Worm (Caenorhabditis elegans) whole organism, young adult: ENCODE results near the gene ZC443.1.

Source experiments
- B0336.3 ChIP-seq: fragments of 200-800 bp; sonication (Bioruptor generic); IDR thresholded peaks from 2 replicates; pipeline ENCODE4 v1.3.6; 2022; ENCODE audit warnings: missing genetic modification characterization, missing compliant biosample characterization
- F23B12.7 ChIP-seq: sonication (generic microtip); optimal IDR thresholded peaks from 2 replicates; lab custom pipeline; 2017; ENCODE audit warnings: missing genetic modification characterization, mild to moderate bottlenecking, missing compliant biosample characterization, antibody characterized with exemption, moderate library complexity; ENCODE audit not compliant: insufficient read depth
- T26A5.8 ChIP-seq: sonication (generic microtip); optimal IDR thresholded peaks from 2 replicates; lab custom pipeline; 2016; ENCODE audit warnings: missing genetic modification characterization, missing compliant biosample characterization
- Y67H2A.10 ChIP-seq: fragments of 200-800 bp; sonication (Bioruptor generic); conservative IDR thresholded peaks from 2 replicates; pipeline ENCODE4 v1.3.6; 2022; ENCODE audit warnings: missing genetic modification reagents, missing genetic modification characterization, missing compliant biosample characterization
- ama-1 ChIP-seq, 3 experiments: fragments of 150-350 bp in 1 of 3; sonication (generic microtip) in 2 of 3; optimal IDR thresholded peaks; 2 replicates each; lab custom pipeline; 2014 to 2018; ENCODE audit warnings: missing biosample characterization in 2 of 3, missing genetic modification characterization in 2 of 3, missing genetic modification reagents in 2 of 3
- bed-2 ChIP-seq: fragments of 200-800 bp; sonication (Bioruptor generic); IDR thresholded peaks from 2 replicates; pipeline ENCODE4 v1.3.6; 2022; ENCODE audit warnings: missing genetic modification reagents, missing genetic modification characterization, missing compliant biosample characterization
- ceh-40 ChIP-seq: fragments of 200-800 bp; sonication (Bioruptor generic); IDR thresholded peaks from 2 replicates; pipeline ENCODE4 v1.3.6; 2022; ENCODE audit warnings: missing genetic modification characterization, missing compliant biosample characterization
- ceh-91 ChIP-seq: fragments of 200-800 bp; sonication (Bioruptor generic); IDR thresholded peaks from 2 replicates; pipeline ENCODE4 v1.3.6; 2022; ENCODE audit warnings: missing genetic modification reagents, missing genetic modification characterization, missing compliant biosample characterization
- efl-1 ChIP-seq: fragments of 150-350 bp; optimal IDR thresholded peaks from 2 replicates; lab custom pipeline; 2014; ENCODE audit warnings: missing biosample characterization, missing genetic modification reagents, missing genetic modification characterization
- let-607 ChIP-seq, 2 experiments: fragments of 200-800 bp in 1 of 2; sonication (Bioruptor generic) in 1 of 2; sonication (generic microtip) in 1 of 2; optimal IDR thresholded peaks; 2 replicates each; lab custom pipeline; 2016 to 2018; ENCODE audit warnings: mild to moderate bottlenecking in 2 of 2, missing compliant biosample characterization in 2 of 2, missing genetic modification characterization in 2 of 2, moderate library complexity in 2 of 2, missing genotype in 1 of 2
- lir-1 ChIP-seq: fragments of 200-800 bp; sonication (Bioruptor generic); conservative IDR thresholded peaks from 2 replicates; pipeline ENCODE4 v1.3.6; 2022; ENCODE audit warnings: missing genetic modification reagents, missing genetic modification characterization, missing compliant biosample characterization
- lsl-1 ChIP-seq: fragments of 200-800 bp; sonication (Bioruptor generic); optimal IDR thresholded peaks from 2 replicates; lab custom pipeline; 2018; ENCODE audit warnings: mild to moderate bottlenecking, missing genetic modification characterization, moderate library complexity, missing compliant biosample characterization
- madf-6 ChIP-seq: fragments of 200-800 bp; sonication (Bioruptor generic); IDR thresholded peaks from 2 replicates; pipeline ENCODE4 v1.3.6; 2022; ENCODE audit warnings: missing genetic modification reagents, missing genetic modification characterization, missing compliant biosample characterization
- mcd-1 ChIP-seq: fragments of 200-800 bp; sonication (Bioruptor generic); IDR thresholded peaks from 2 replicates; pipeline ENCODE4 v1.3.6; 2022; ENCODE audit warnings: missing genetic modification reagents, missing genetic modification characterization, missing compliant biosample characterization
- nfya-1 ChIP-seq: sonication (generic microtip); optimal IDR thresholded peaks from 2 replicates; lab custom pipeline; 2017; ENCODE audit warnings: antibody characterized with exemption, missing compliant biosample characterization, missing genetic modification characterization, borderline replicate concordance; ENCODE audit not compliant: insufficient read depth
- nhr-90 ChIP-seq: sonication (generic microtip); optimal IDR thresholded peaks from 2 replicates; lab custom pipeline; 2016; ENCODE audit warnings: missing genotype, mild to moderate bottlenecking, missing genetic modification characterization, missing compliant biosample characterization
- sea-2 ChIP-seq: fragments of 200-800 bp; sonication (Bioruptor generic); IDR thresholded peaks from 2 replicates; pipeline ENCODE4 v1.3.6; 2022; ENCODE audit warnings: missing genetic modification characterization, missing compliant biosample characterization
- tlf-1 ChIP-seq: fragments of 200-800 bp; sonication (Bioruptor generic); optimal IDR thresholded peaks from 2 replicates; lab custom pipeline; 2018; ENCODE audit warnings: mild to moderate bottlenecking, missing genetic modification characterization, missing compliant biosample characterization
- ztf-18 ChIP-seq: sonication (generic microtip); optimal IDR thresholded peaks from 2 replicates; lab custom pipeline; 2016; ENCODE audit warnings: missing genotype, mild to moderate bottlenecking, missing genetic modification characterization, missing compliant biosample characterization
- ztf-25 ChIP-seq: fragments of 200-800 bp; sonication (Bioruptor generic); IDR thresholded peaks from 2 replicates; pipeline ENCODE4 v1.3.6; 2022; ENCODE audit warnings: missing genetic modification reagents, missing genetic modification characterization, missing compliant biosample characterization

The ZC443.1 gene

ce11 chrV:12760913-12761312, 49.0 kb downstream of the ZC443.1 start, which contains the start of gene F18E2.15:
Gene F18E2.15 (minus strand): TSS chrV:12761013.
- TF ChIP-seq T26A5.8 (no peak), mcd-1 (GFP tag; lab: Robert Waterston, UW) (no peak), ama-1 (optimal IDR thresholded peaks at IDR 0.05; lab: Kevin White, UChicago) (no peak), ama-1 (GFP tag; optimal IDR thresholded peaks at IDR 0.05; lab: Kevin White, UChicago) (no peak), nfya-1 (tag; lab: Kevin White, UChicago) (no peak), nhr-90 (no peak), B0336.3 (GFP tag; lab: Robert Waterston, UW) (no peak), Y67H2A.10 (GFP tag; lab: Robert Waterston, UW) (no peak), ceh-91 (GFP tag; lab: Robert Waterston, UW) (no peak), tlf-1 (GFP tag; lab: Kevin White, UChicago) (no peak), let-607 (tag; optimal IDR thresholded peaks at IDR 0.05; lab: Kevin White, UChicago) (no peak), madf-6 (GFP tag; lab: Robert Waterston, UW) (no peak)

DNA sequence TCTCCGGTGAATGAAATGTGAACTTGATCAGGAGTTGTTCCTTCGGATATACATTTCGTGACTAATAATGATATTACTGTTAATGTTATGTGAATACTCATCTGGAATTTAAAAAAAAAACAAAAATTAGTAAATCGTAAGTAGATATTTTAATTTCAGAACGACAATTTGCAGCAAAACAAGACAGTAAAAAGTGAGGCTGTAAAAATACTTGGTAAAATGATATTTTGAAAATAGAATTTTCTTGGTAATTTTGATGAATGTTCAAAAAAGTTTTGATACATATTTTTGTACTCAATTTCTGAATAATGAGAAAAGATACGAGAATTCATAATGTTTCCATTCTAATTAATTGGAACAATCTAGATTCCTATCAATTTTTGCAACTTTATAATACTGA, 50.2 kb downstream of the ZC443.1 start, which contains the start of gene papl-1:
Gene papl-1 (minus strand): TSS at position 101 of the 400 bp plus-strand sequence.
- TF ChIP-seq sea-2 (GFP tag; lab: Robert Waterston, UW): no peak
- TF ChIP-seq lir-1 (GFP tag; lab: Robert Waterston, UW): no peak
- no peak for TF ChIP-seq ceh-40
- TF ChIP-seq ztf-18 (tag; lab: Kevin White, UChicago): no peak
- TF ChIP-seq F23B12.7 (tag; lab: Kevin White, UChicago): no peak
- no peak for TF ChIP-seq bed-2 (GFP tag; lab: Robert Waterston, UW)
- no peak for TF ChIP-seq ztf-25
- no peak for TF ChIP-seq lsl-1 (GFP tag; lab: Kevin White, UChicago)
- no peak for TF ChIP-seq efl-1 (GFP tag; lab: Kevin White, UChicago)
